Worm (Caenorhabditis elegans): ENCODE results near the gene F41D9.2.

Gene F41D9.2

DNA sequence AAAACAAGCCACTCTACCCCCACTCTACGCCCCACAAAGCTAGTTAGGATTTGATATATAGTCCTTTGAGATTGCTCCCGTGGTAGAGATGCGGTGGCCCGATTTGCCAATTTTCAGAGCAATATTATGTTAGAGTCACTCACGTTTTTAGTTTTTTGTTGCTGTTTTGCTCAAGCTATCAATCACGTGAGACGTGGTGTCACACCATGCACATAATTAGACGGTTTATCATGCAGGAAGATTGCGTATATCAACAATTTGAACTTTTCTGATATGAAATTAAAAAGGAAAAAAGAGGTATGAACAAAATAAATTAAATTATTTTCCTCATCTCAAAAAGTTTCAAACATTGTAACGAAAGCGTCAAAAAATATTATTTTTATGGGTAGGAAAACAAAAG, 28.4 kb downstream of the F41D9.2 start:
- TF ChIP-seq nhr-80 (tag; optimal IDR thresholded peaks at IDR 0.05), result peak; percentile 51
- no peak for TF ChIP-seq Y53F4B.3 (GFP tag; IDR thresholded peaks at IDR 0.05)

DNA sequence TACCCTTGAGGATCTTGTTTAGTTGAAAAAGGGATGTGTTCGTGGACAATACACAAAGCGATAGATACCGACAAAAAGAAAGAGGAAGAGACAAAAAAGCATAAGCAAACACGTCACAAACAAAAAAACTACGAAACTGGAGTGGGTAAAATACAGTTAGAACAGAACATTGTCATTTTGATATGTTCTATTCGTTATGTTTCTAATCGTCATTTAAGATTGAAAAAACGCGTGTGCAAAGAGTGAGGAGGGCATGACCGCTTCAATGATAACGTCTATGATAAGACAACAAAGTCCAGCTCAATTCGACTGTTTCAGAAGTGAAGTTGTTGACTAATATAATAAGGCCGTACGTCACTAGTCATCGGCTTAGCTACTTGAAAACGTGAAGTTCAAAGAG, 29.4 kb downstream of the F41D9.2 start:
- peak; percentile 9 for TF ChIP-seq nhr-90 (tag; optimal IDR thresholded peaks at IDR 0.05)
- peak; percentile 94 for TF ChIP-seq nhr-80 (tag; optimal IDR thresholded peaks at IDR 0.05)
- TF ChIP-seq unc-130 (GFP tag; optimal IDR thresholded peaks at IDR 0.05), result no peak

DNA sequence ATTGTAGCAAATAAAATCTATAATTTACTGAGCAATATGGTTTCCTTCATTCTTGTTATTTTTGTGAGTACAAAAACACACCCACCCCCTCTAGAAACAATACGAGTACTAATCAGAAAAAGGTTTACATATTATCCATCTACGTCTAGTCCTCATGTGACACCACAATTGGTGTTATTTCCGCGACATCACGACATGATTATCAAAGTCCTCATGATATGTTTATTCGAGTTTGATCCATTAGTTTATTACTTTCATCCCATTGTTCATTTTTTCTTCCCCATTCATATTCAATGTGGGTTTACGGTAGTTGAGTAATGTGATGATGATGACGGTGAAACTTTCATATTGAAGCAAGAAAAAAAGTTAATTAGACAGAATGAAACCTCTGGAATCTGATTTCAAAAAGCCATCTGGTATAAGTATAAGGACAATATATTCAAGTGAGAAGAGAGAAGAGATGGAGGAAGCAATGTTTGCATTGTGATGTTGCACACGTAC, 30.4 kb downstream of the F41D9.2 start:
- TF ChIP-seq zim-3 (tag; optimal IDR thresholded peaks at IDR 0.05), result no peak
- no peak for TF ChIP-seq hlh-12 (tag; optimal IDR thresholded peaks at IDR 0.05)
- TF ChIP-seq K11D2.4 (GFP tag; IDR thresholded peaks at IDR 0.05), result no peak
- TF ChIP-seq rec-8 (tag; optimal IDR thresholded peaks at IDR 0.05), result no peak
- no peak for TF ChIP-seq bed-1 (GFP tag; IDR thresholded peaks at IDR 0.05)

DNA sequence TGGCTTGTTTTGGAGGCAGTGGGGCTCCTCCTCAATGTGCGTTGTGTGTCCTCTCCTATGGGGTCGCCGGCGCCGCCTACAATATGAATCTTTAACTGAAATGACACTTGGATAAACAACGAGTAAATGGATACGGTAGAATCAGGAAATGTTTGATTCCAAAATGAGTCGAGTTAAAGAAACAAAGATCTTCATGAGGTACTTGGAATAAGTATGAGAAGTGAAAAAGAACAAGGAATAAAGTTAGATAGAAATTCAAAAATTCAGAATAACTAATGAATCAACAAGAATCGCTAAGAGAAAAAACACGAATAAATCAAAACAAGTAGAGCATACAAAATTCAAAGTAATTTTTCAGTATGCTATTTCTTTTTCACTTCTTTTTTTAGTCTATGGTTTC, 33.8 kb downstream of the F41D9.2 start, which contains the start of gene npr-28:
Gene npr-28 (minus strand): TSS at position 101 of the 400 bp plus-strand sequence.
- TF ChIP-seq pbrm-1 (GFP tag; IDR thresholded peaks at IDR 0.05) (no peak), let-526 (GFP tag; IDR thresholded peaks at IDR 0.05) (0 out of 2 replicates have a peak, but pooled peaks have one; percentile 25)

DNA sequence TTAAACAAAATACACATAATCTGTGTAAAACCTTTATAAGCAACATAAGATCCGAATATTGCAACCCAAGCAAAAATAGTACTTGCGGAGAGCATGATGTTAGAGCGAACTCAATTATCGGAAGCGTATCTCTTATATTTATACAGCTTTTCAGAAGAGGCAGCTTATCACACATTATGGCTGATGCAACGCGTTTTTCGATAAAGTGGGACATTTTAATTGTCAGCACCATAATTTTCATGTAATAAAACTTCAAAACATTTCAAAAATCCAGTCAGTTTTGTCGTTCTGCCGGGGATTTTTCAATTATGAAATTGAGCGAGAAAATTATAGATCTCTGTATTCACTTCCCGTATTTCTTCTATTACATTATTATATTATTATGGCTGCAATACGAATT, 38.5 kb downstream of the F41D9.2 start, which contains the start of gene drd-5:
Gene drd-5 (minus strand): TSS at position 101 of the 400 bp plus-strand sequence.
- TF ChIP-seq ceh-79 (tag; optimal IDR thresholded peaks at IDR 0.05), result no peak
- TF ChIP-seq B0019.2 (GFP tag; conservative IDR thresholded peaks at IDR 0.05), result no peak
- no peak for TF ChIP-seq Y56A3A.18 (GFP tag; IDR thresholded peaks at IDR 0.05)
- no peak for TF ChIP-seq lsy-27 (tag; optimal IDR thresholded peaks at IDR 0.05; ENCODE audit: borderline replicate concordance, insufficient read depth)
- TF ChIP-seq Y67H2A.10 (GFP tag; conservative IDR thresholded peaks at IDR 0.05), result no peak
- TF ChIP-seq xnd-1 (tag; optimal IDR thresholded peaks at IDR 0.05), result no peak
- TF ChIP-seq nhr-120 (GFP tag; IDR thresholded peaks at IDR 0.05), result no peak
- TF ChIP-seq die-1 (tag; optimal IDR thresholded peaks at IDR 0.05), result no peak
- no peak for TF ChIP-seq madf-3 (GFP tag; IDR thresholded peaks at IDR 0.05)
- no peak for TF ChIP-seq Y79H2A.3 (GFP tag; conservative IDR thresholded peaks at IDR 0.05)
- no peak for TF ChIP-seq lir-1 (GFP tag; conservative IDR thresholded peaks at IDR 0.05)
- no peak for TF ChIP-seq attf-5 (GFP tag; optimal IDR thresholded peaks at IDR 0.05)
- TF ChIP-seq ztf-18 (tag; optimal IDR thresholded peaks at IDR 0.05), result no peak
- TF ChIP-seq hrde-1 (tag; optimal IDR thresholded peaks at IDR 0.05; ENCODE audit: borderline replicate concordance), result no peak
- no peak for TF ChIP-seq snpc-4 (GFP tag; optimal IDR thresholded peaks at IDR 0.05)
- TF ChIP-seq snpc-4 (tag; optimal IDR thresholded peaks at IDR 0.05), result no peak
- TF ChIP-seq madf-6 (GFP tag; IDR thresholded peaks at IDR 0.05), result no peak
- TF ChIP-seq ztf-25 (GFP tag; IDR thresholded peaks at IDR 0.05), result no peak

DNA sequence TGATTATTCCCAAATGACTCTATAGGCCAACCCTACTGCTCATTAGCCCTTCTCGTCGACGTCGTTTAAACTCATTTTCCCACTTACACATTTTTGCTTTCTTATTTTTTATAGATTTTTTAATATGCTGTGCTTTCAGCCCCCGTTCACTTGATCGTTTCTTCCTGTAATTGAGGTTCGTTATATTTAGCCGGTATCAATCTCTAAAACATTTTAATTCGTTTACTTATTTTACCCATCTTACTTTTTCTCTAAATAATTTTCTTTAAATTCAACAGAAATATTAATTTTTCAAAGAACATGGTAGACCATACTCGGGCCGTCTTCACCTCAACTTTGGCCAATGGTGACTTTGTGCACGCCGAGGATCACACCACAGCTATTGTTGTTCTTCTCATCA, 43.1 kb downstream of the F41D9.2 start, which contains the start of gene F55E10.1:
Gene F55E10.1 (plus strand): TSS at position 301 of the 400 bp plus-strand sequence.
- no peak for TF ChIP-seq ztf-6 (GFP tag; IDR thresholded peaks at IDR 0.05)
- no peak for TF ChIP-seq K12H6.12 (tag; optimal IDR thresholded peaks at IDR 0.05)
- no peak for TF ChIP-seq nfya-2 (GFP tag; IDR thresholded peaks at IDR 0.05)
- no peak for TF ChIP-seq attf-5 (GFP tag; optimal IDR thresholded peaks at IDR 0.05)
- no peak for TF ChIP-seq tlf-1 (GFP tag; optimal IDR thresholded peaks at IDR 0.05)
- no peak for TF ChIP-seq Y56A3A.18 (GFP tag; IDR thresholded peaks at IDR 0.05)
- no peak for TF ChIP-seq cebp-1 (GFP tag; IDR thresholded peaks at IDR 0.05)
- no peak for TF ChIP-seq cebp-1 (tag; optimal IDR thresholded peaks at IDR 0.05)
- no peak for TF ChIP-seq pbrm-1 (GFP tag; IDR thresholded peaks at IDR 0.05)
- TF ChIP-seq sdz-38 (tag; optimal IDR thresholded peaks at IDR 0.05), result no peak
- no peak for TF ChIP-seq egl-44 (GFP tag; IDR thresholded peaks at IDR 0.05)
- TF ChIP-seq B0336.3 (GFP tag; IDR thresholded peaks at IDR 0.05), result no peak
- no peak for TF ChIP-seq ceh-58 (GFP tag; IDR thresholded peaks at IDR 0.05)
- TF ChIP-seq nhr-120 (GFP tag; IDR thresholded peaks at IDR 0.05), result no peak
- TF ChIP-seq madf-8 (GFP tag; conservative IDR thresholded peaks at IDR 0.05), result no peak
- TF ChIP-seq pha-4 (tag; optimal IDR thresholded peaks at IDR 0.05), result no peak
